Fruit fly (Drosophila melanogaster): Measurements from ENCODE around the gene CG14693.

CG14693 gene

dm6 chr3R:10832526-10833165 is 17.8 kb upstream of the CG14693 start (continued):
- TF ChIP-seq CG10321 (GFP tag; IDR thresholded peaks at IDR 0.05) (no peak), Blimp-1 (GFP tag; optimal IDR thresholded peaks at IDR 0.05) (peak; percentile 17), sens (GFP tag) (peak; percentile 45), zen2 (GFP tag; IDR thresholded peaks at IDR 0.05; ENCODE audit: partially characterized antibody) (no peak), az2 (GFP tag; optimal IDR thresholded peaks at IDR 0.05) (no peak), fd96Cb (tag; optimal IDR thresholded peaks at IDR 0.05) (peak; percentile 27), org-1 (GFP tag; optimal IDR thresholded peaks at IDR 0.05) (no peak), Med (GFP tag) (peak; percentile 59), CG5245 (GFP tag; optimal IDR thresholded peaks at IDR 0.05) (no peak), wek (GFP tag; optimal IDR thresholded peaks at IDR 0.05) (no peak), CG32767 (GFP tag; IDR thresholded peaks at IDR 0.05) (no peak), CG4424 (GFP tag; optimal IDR thresholded peaks at IDR 0.05) (peak; percentile 32), mam (GFP tag; optimal IDR thresholded peaks at IDR 0.05) (no peak)

- TF ChIP-seq NC2β (GFP tag; optimal IDR thresholded peaks at IDR 0.05) (no peak), BtbVII (GFP tag; optimal IDR thresholded peaks at IDR 0.05) (no peak), pros (GFP tag; optimal IDR thresholded peaks at IDR 0.05) (no peak), CG11695 (GFP tag; IDR thresholded peaks at IDR 0.05) (no peak), CG15696 (tag; optimal IDR thresholded peaks at IDR 0.05) (no peak), CG6683 (GFP tag; optimal IDR thresholded peaks at IDR 0.05) (no peak), pum (GFP tag; optimal IDR thresholded peaks at IDR 0.05) (no peak), bsh (GFP tag; optimal IDR thresholded peaks at IDR 0.05) (peak in 1 of 2 experiments; percentile 40), nom (GFP tag; optimal IDR thresholded peaks at IDR 0.05) (peak; percentile 11)
These were observed 14.9 kb upstream of the CG14693 start for dm6 chr3R:10829746-10830145.

- TF ChIP-seq CG2889 (GFP tag; IDR thresholded peaks at IDR 0.05) (no peak), CG4360 (GFP tag; IDR thresholded peaks at IDR 0.05) (0 out of 2 replicates have a peak, but pooled peaks have one; percentile 21), CG13894 (tag; optimal IDR thresholded peaks at IDR 0.05) (no peak), B-H1 (GFP tag; IDR thresholded peaks at IDR 0.05) (no peak), tna (GFP tag; IDR thresholded peaks at IDR 0.05; ENCODE audit: partially characterized antibody) (0 out of 2 replicates have a peak, but pooled peaks have one; percentile 14), HLH4C (GFP tag; IDR thresholded peaks at IDR 0.05; ENCODE audit: partially characterized antibody) (0 out of 3 replicates have a peak, but pooled peaks have one; percentile 21), chinmo (GFP tag; IDR thresholded peaks at IDR 0.05; ENCODE audit: partially characterized antibody) (0 out of 4 replicates have a peak, but pooled peaks have one; percentile 26)
These were observed 13.8 kb upstream of the CG14693 start for dm6 chr3R:10828688-10829087.

dm6 chr3R:10826796-10827524 is 12.1 kb upstream of the CG14693 start, which contains the start of gene Cad86C:
Gene Cad86C, plus strand, starts transcription at chr3R:10827079.
- TF ChIP-seq h (optimal IDR thresholded peaks at IDR 0.05) (no peak), Oli (tag; optimal IDR thresholded peaks at IDR 0.05) (no peak), Atf6 (GFP tag; IDR thresholded peaks at IDR 0.05) (no peak), prd (optimal IDR thresholded peaks at IDR 0.05) (no peak), prd (GFP tag; IDR thresholded peaks at IDR 0.05) (no peak), peb (GFP tag; IDR thresholded peaks at IDR 0.05) (no peak), mld (GFP tag; IDR thresholded peaks at IDR 0.05; ENCODE audit: partially characterized antibody) (no peak), fu2 (GFP tag; optimal IDR thresholded peaks at IDR 0.05) (no peak), tio (GFP tag; optimal IDR thresholded peaks at IDR 0.05) (no peak), CG8281 (tag; optimal IDR thresholded peaks at IDR 0.05) (no peak), nerfin-2 (GFP tag; IDR thresholded peaks at IDR 0.05; ENCODE audit: partially characterized antibody) (peak; percentile 52; the same call in 1 of the 2 replicates), CG1024 (GFP tag; IDR thresholded peaks at IDR 0.05) (no peak), Atf-2 (GFP tag; optimal IDR thresholded peaks at IDR 0.05) (no peak), z (GFP tag; IDR thresholded peaks at IDR 0.05) (peak; percentile 86), Chrac-16 (GFP tag; optimal IDR thresholded peaks at IDR 0.05) (no peak), CG11723 (GFP tag; optimal IDR thresholded peaks at IDR 0.05) (no peak), sim (GFP tag; IDR thresholded peaks at IDR 0.05) (peak; percentile 11; the same call in 1 of the 2 replicates)
